ENCODE assay signal across 4 worm cellular contexts in the genomic region with DNA sequence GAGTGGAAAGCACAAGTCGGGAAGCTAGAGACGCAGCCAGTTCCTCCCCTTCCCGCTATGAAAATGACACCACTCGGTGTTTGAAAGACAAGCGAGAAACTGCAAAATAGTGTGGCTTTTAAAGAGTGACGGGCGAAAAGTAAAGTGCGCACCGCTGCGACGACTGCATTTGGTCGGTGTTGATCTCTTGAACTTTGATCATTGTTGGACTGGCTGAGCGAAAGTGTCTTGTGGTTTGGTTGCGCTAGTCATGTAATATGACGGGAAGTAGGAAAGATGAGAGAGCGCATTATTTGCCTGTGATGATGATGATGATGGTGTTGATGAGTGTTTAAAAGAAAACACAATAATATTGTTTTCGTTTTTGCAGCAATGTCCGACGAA.
TF ChIP-seq lines count a peak whose summit lies in the region.

No protein-coding gene starts in this region.

TF ChIP-seq in whole organism, L2 larva, 48 proteins besides CTCF, POLR2A, EP300 and RAD21 (continues in another document):
- peak; percentile 98 for TF ChIP-seq nhr-21 (tag; optimal IDR thresholded peaks at IDR 0.05; lab: Kevin White, UChicago)
- peak; percentile 92 for TF ChIP-seq sma-3 (GFP tag; optimal IDR thresholded peaks at IDR 0.05; lab: Kevin White, UChicago)
- TF ChIP-seq F13H6.1 (tag; optimal IDR thresholded peaks at IDR 0.05; lab: Kevin White, UChicago): peak; percentile 98
- peak; percentile 81 for TF ChIP-seq Y55F3AM.14 (GFP tag; optimal IDR thresholded peaks at IDR 0.05; lab: Kevin White, UChicago)
- TF ChIP-seq lin-13 (GFP tag; optimal IDR thresholded peaks at IDR 0.05; lab: Kevin White, UChicago): peak; percentile 74
- peak; percentile 76 for TF ChIP-seq lin-11 (tag; optimal IDR thresholded peaks at IDR 0.05; lab: Kevin White, UChicago)
- TF ChIP-seq unc-62 (GFP tag; optimal IDR thresholded peaks at IDR 0.05; lab: Kevin White, UChicago): peak; percentile 34
- TF ChIP-seq elt-1 (tag; optimal IDR thresholded peaks at IDR 0.05; lab: Kevin White, UChicago): no peak
- TF ChIP-seq ceh-16 (tag; optimal IDR thresholded peaks at IDR 0.05; lab: Kevin White, UChicago): peak; percentile 19
- peak; percentile 97 for TF ChIP-seq blmp-1 (tag; optimal IDR thresholded peaks at IDR 0.05; lab: Kevin White, UChicago; ENCODE audit: insufficient read depth)
- peak; percentile 13 for TF ChIP-seq mab-5 (tag; optimal IDR thresholded peaks at IDR 0.05; lab: Kevin White, UChicago)
- peak; percentile 97 for TF ChIP-seq fos-1 (tag; optimal IDR thresholded peaks at IDR 0.05; lab: Kevin White, UChicago)
- no peak for TF ChIP-seq elt-3 (tag; optimal IDR thresholded peaks at IDR 0.05; lab: Kevin White, UChicago)
- TF ChIP-seq nhr-25 (tag; optimal IDR thresholded peaks at IDR 0.05; lab: Kevin White, UChicago): peak; percentile 93
- TF ChIP-seq nhr-129 (tag; optimal IDR thresholded peaks at IDR 0.05; lab: Kevin White, UChicago): peak; percentile 95
- no peak for TF ChIP-seq alr-1 (tag; optimal IDR thresholded peaks at IDR 0.05; lab: Kevin White, UChicago)
- no peak for TF ChIP-seq skn-1 (tag; optimal IDR thresholded peaks at IDR 0.05; lab: Kevin White, UChicago)
- TF ChIP-seq nhr-10 (tag; optimal IDR thresholded peaks at IDR 0.05; lab: Kevin White, UChicago): peak; percentile 39
- peak; percentile 83 for TF ChIP-seq nhr-6 (tag; optimal IDR thresholded peaks at IDR 0.05; lab: Kevin White, UChicago)
- TF ChIP-seq crh-2 (tag; optimal IDR thresholded peaks at IDR 0.05; lab: Kevin White, UChicago): peak; percentile 93
- TF ChIP-seq ztf-4 (tag; optimal IDR thresholded peaks at IDR 0.05; lab: Kevin White, UChicago): peak; percentile 88
- TF ChIP-seq ama-1 (optimal IDR thresholded peaks at IDR 0.05; lab: Kevin White, UChicago): peak; percentile 75

TF ChIP-seq in whole organism, L4 larva, 104 proteins besides CTCF, POLR2A, EP300 and RAD21 (continues in another document):
- TF ChIP-seq daf-12 (tag; optimal IDR thresholded peaks at IDR 0.05; lab: Kevin White, UChicago) (no peak), tag-97 (GFP tag; IDR thresholded peaks at IDR 0.05; lab: Robert Waterston, UW) (no peak), php-3 (GFP tag; IDR thresholded peaks at IDR 0.05; lab: Robert Waterston, UW) (0 out of 2 replicates have a peak, but pooled peaks have one; percentile 48), T20F7.1 (GFP tag; optimal IDR thresholded peaks at IDR 0.05; lab: Kevin White, UChicago) (peak; percentile 76), F44E2.7 (GFP tag; IDR thresholded peaks at IDR 0.05; lab: Robert Waterston, UW) (no peak), nhr-237 (tag; optimal IDR thresholded peaks at IDR 0.05; lab: Kevin White, UChicago) (peak; percentile 72), ZK546.5 (tag; optimal IDR thresholded peaks at IDR 0.05; lab: Kevin White, UChicago) (no peak), nhr-76 (tag; optimal IDR thresholded peaks at IDR 0.05; lab: Kevin White, UChicago) (peak; percentile 74), jun-1 (tag; optimal IDR thresholded peaks at IDR 0.05; lab: Kevin White, UChicago) (peak; percentile 71), ceh-28 (tag; optimal IDR thresholded peaks at IDR 0.05; lab: Kevin White, UChicago) (no peak), ZK337.2 (GFP tag; IDR thresholded peaks at IDR 0.05; lab: Robert Waterston, UW) (no peak), hif-1 (tag; optimal IDR thresholded peaks at IDR 0.05; lab: Kevin White, UChicago) (peak; percentile 34 to 92), zfp-3 (GFP tag; conservative IDR thresholded peaks at IDR 0.05; lab: Robert Waterston, UW) (0 out of 2 replicates have a peak, but pooled peaks have one; percentile 39), Y5F2A.4 (GFP tag; optimal IDR thresholded peaks at IDR 0.05; lab: Kevin White, UChicago) (no peak), mdl-1 (tag; optimal IDR thresholded peaks at IDR 0.05; lab: Kevin White, UChicago) (peak; percentile 92 to 97), lin-1 (GFP tag; IDR thresholded peaks at IDR 0.05; lab: Robert Waterston, UW) (peak; percentile 92), ztf-11 (tag; optimal IDR thresholded peaks at IDR 0.05; lab: Kevin White, UChicago) (no peak), lir-3 (tag; optimal IDR thresholded peaks at IDR 0.05; lab: Kevin White, UChicago) (no peak), zip-11 (GFP tag; IDR thresholded peaks at IDR 0.05; lab: Robert Waterston, UW) (no peak), madf-5 (GFP tag; IDR thresholded peaks at IDR 0.05; lab: Robert Waterston, UW) (no peak), daf-8 (GFP tag; IDR thresholded peaks at IDR 0.05; lab: Robert Waterston, UW) (no peak), aha-1 (tag; lab: Kevin White, UChicago) (peak; percentile 99), mxl-3 (GFP tag; optimal IDR thresholded peaks at IDR 0.05; lab: Kevin White, UChicago) (peak; percentile 69)

TF ChIP-seq in whole organism, late embryonic, 69 proteins besides CTCF, POLR2A, EP300 and RAD21 (continues in another document):
- TF ChIP-seq pax-1 (tag; optimal IDR thresholded peaks at IDR 0.05; lab: Kevin White, UChicago) (peak; percentile 70), C08G9.2 (tag; optimal IDR thresholded peaks at IDR 0.05; lab: Kevin White, UChicago) (no peak), ceh-14 (tag; optimal IDR thresholded peaks at IDR 0.05; lab: Kevin White, UChicago) (peak; percentile 74), unc-55 (GFP tag; optimal IDR thresholded peaks at IDR 0.05; lab: Kevin White, UChicago) (peak; percentile 88), T23F11.4 (GFP tag; optimal IDR thresholded peaks at IDR 0.05; lab: Kevin White, UChicago) (peak; percentile 42), ceh-19 (GFP tag; optimal IDR thresholded peaks at IDR 0.05; lab: Kevin White, UChicago) (peak; percentile 66), sox-2 (GFP tag; IDR thresholded peaks at IDR 0.05; lab: Robert Waterston, UW) (no peak), pag-3 (tag; optimal IDR thresholded peaks at IDR 0.05; lab: Kevin White, UChicago; ENCODE audit: borderline replicate concordance) (peak; percentile 63), ceh-31 (tag; optimal IDR thresholded peaks at IDR 0.05; lab: Kevin White, UChicago) (peak; percentile 87), syd-9 (tag; optimal IDR thresholded peaks at IDR 0.05; lab: Kevin White, UChicago) (peak; percentile 31), unc-42 (tag; optimal IDR thresholded peaks at IDR 0.05; lab: Kevin White, UChicago) (peak; percentile 49), unc-86 (tag; optimal IDR thresholded peaks at IDR 0.05; lab: Kevin White, UChicago) (no peak), sdc-2 (tag; optimal IDR thresholded peaks at IDR 0.05; lab: Kevin White, UChicago) (peak; percentile 61), sox-4 (tag; optimal IDR thresholded peaks at IDR 0.05; lab: Kevin White, UChicago) (no peak), F13H6.1 (tag; optimal IDR thresholded peaks at IDR 0.05; lab: Kevin White, UChicago) (peak; percentile 95), ref-2 (tag; optimal IDR thresholded peaks at IDR 0.05; lab: Kevin White, UChicago) (peak; percentile 86), nhr-11 (tag; optimal IDR thresholded peaks at IDR 0.05; lab: Kevin White, UChicago) (no peak), gmeb-2 (tag; optimal IDR thresholded peaks at IDR 0.05; lab: Kevin White, UChicago) (no peak), ets-4 (tag; optimal IDR thresholded peaks at IDR 0.05; lab: Kevin White, UChicago) (peak; percentile 90), ceh-24 (tag; optimal IDR thresholded peaks at IDR 0.05; lab: Kevin White, UChicago) (no peak), hlh-15 (tag; optimal IDR thresholded peaks at IDR 0.05; lab: Kevin White, UChicago) (no peak), Y22D7AL.16 (tag; optimal IDR thresholded peaks at IDR 0.05; lab: Kevin White, UChicago) (no peak), che-1 (tag; optimal IDR thresholded peaks at IDR 0.05; lab: Kevin White, UChicago) (no peak), ahr-1 (tag; optimal IDR thresholded peaks at IDR 0.05; lab: Kevin White, UChicago) (no peak), fkh-6 (tag; optimal IDR thresholded peaks at IDR 0.05; lab: Kevin White, UChicago) (no peak)

TF ChIP-seq in whole organism, mixed stage, embryonic, 35 proteins besides CTCF, POLR2A, EP300 and RAD21:
- TF ChIP-seq nhr-76 (tag; optimal IDR thresholded peaks at IDR 0.05; lab: Kevin White, UChicago) (no peak), mep-1 (tag; optimal IDR thresholded peaks at IDR 0.05; lab: Kevin White, UChicago) (peak; percentile 45), drap-1 (GFP tag; optimal IDR thresholded peaks at IDR 0.05; lab: Kevin White, UChicago) (peak; percentile 29), nhr-12 (tag; optimal IDR thresholded peaks at IDR 0.05; lab: Kevin White, UChicago) (no peak), nhr-28 (tag; optimal IDR thresholded peaks at IDR 0.05; lab: Kevin White, UChicago) (peak; percentile 23), lin-32 (GFP tag; optimal IDR thresholded peaks at IDR 0.05; lab: Kevin White, UChicago) (no peak), snpc-4 (tag; optimal IDR thresholded peaks at IDR 0.05; lab: Kevin White, UChicago) (no peak), pha-4 (tag; optimal IDR thresholded peaks at IDR 0.05; lab: Kevin White, UChicago) (peak; percentile 88), ces-1 (GFP tag; optimal IDR thresholded peaks at IDR 0.05; lab: Kevin White, UChicago) (peak; percentile 54), lsy-2 (tag; optimal IDR thresholded peaks at IDR 0.05; lab: Kevin White, UChicago) (no peak), sptf-1 (tag; optimal IDR thresholded peaks at IDR 0.05; lab: Kevin White, UChicago) (peak; percentile 30), hlh-1 (tag; optimal IDR thresholded peaks at IDR 0.05; lab: Kevin White, UChicago) (peak; percentile 62), elt-1 (tag; optimal IDR thresholded peaks at IDR 0.05; lab: Kevin White, UChicago; ENCODE audit: borderline replicate concordance, insufficient read depth) (peak; percentile 56), nhr-237 (tag; optimal IDR thresholded peaks at IDR 0.05; lab: Kevin White, UChicago) (peak; percentile 95), flh-1 (GFP tag; optimal IDR thresholded peaks at IDR 0.05; lab: Kevin White, UChicago) (no peak), unc-62 (GFP tag; optimal IDR thresholded peaks at IDR 0.05; lab: Kevin White, UChicago) (peak; percentile 93), ham-2 (GFP tag; optimal IDR thresholded peaks at IDR 0.05; lab: Kevin White, UChicago) (peak; percentile 94), tbx-8 (GFP tag; optimal IDR thresholded peaks at IDR 0.05; lab: Kevin White, UChicago) (no peak), mab-5 (tag; optimal IDR thresholded peaks at IDR 0.05; lab: Kevin White, UChicago) (no peak), unc-120 (tag; optimal IDR thresholded peaks at IDR 0.05; lab: Kevin White, UChicago; ENCODE audit: poor library complexity, severe bottlenecking) (peak; percentile 85), unc-39 (tag; optimal IDR thresholded peaks at IDR 0.05; lab: Kevin White, UChicago) (no peak), blmp-1 (tag; optimal IDR thresholded peaks at IDR 0.05; lab: Kevin White, UChicago) (peak; percentile 74), elt-3 (tag; optimal IDR thresholded peaks at IDR 0.05; lab: Kevin White, UChicago) (peak; percentile 93), ztf-11 (tag; optimal IDR thresholded peaks at IDR 0.05; lab: Kevin White, UChicago) (no peak)
